Worm (Caenorhabditis elegans) whole organism, L1 larva: Measurements from ENCODE around the gene spin-4.

Experiments used
- C16A3.4 ChIP-seq: fragments of 150-350 bp; optimal IDR thresholded peaks from 2 replicates; lab custom pipeline; 2014; ENCODE audit warnings: missing biosample characterization, missing genetic modification characterization
- C34B4.2 ChIP-seq: sonication (generic microtip); optimal IDR thresholded peaks from 2 replicates; lab custom pipeline; 2017; ENCODE audit warnings: mild to moderate bottlenecking, missing genetic modification characterization, missing compliant biosample characterization
- F16B12.6 ChIP-seq: fragments of 150-350 bp; optimal IDR thresholded peaks from 2 replicates; lab custom pipeline; 2014; ENCODE audit warnings: missing biosample characterization, missing genetic modification characterization
- Y116A8C.19 ChIP-seq: sonication (generic microtip); optimal IDR thresholded peaks from 2 replicates; lab custom pipeline; 2016; ENCODE audit warnings: missing compliant biosample characterization, missing genetic modification characterization, borderline replicate concordance
- alr-1 ChIP-seq: fragments of 200-800 bp; sonication (Bioruptor generic); optimal IDR thresholded peaks from 2 replicates; lab custom pipeline; 2018; ENCODE audit warnings: borderline replicate concordance, mild to moderate bottlenecking, missing genetic modification characterization, missing compliant biosample characterization
- aly-2 ChIP-seq: fragments of 150-350 bp; optimal IDR thresholded peaks from 2 replicates; lab custom pipeline; 2014; ENCODE audit warnings: missing biosample characterization, missing genetic modification characterization
- ceh-63 ChIP-seq: fragments of 200-800 bp; sonication (Bioruptor generic); optimal IDR thresholded peaks from 2 replicates; lab custom pipeline; 2018; ENCODE audit warnings: mild to moderate bottlenecking, missing genetic modification characterization, missing compliant biosample characterization
- ceh-8 ChIP-seq: fragments of 200-800 bp; sonication (Bioruptor generic); optimal IDR thresholded peaks from 2 replicates; lab custom pipeline; 2018; ENCODE audit warnings: mild to moderate bottlenecking, missing genetic modification characterization, moderate library complexity, missing compliant biosample characterization
- ceh-82 ChIP-seq, 3 experiments: fragments of 150-350 bp in 1 of 3; sonication (generic microtip) in 2 of 3; optimal IDR thresholded peaks; 2 replicates each; lab custom pipeline; 2014 to 2017; ENCODE audit warnings: missing biosample characterization in 3 of 3, missing genetic modification characterization in 3 of 3
- dpl-1 ChIP-seq, 3 experiments: fragments of 150-350 bp in 2 of 3; sonication (generic microtip) in 1 of 3; optimal IDR thresholded peaks; 2 replicates each; lab custom pipeline; 2014 to 2017; ENCODE audit warnings: missing biosample characterization in 3 of 3, missing genetic modification characterization in 3 of 3, missing genetic modification reagents in 3 of 3
- dsc-1 ChIP-seq: sonication (generic microtip); optimal IDR thresholded peaks from 2 replicates; lab custom pipeline; 2016; ENCODE audit warnings: mild to moderate bottlenecking, missing genetic modification characterization, missing compliant biosample characterization
- efl-1 ChIP-seq, 4 experiments: fragments of 150-350 bp; optimal IDR thresholded peaks in 3 of 4; peaks in 1 of 4; 1 replicate in 1 of 4; 2 replicates in 3 of 4; lab custom pipeline; 2014; ENCODE audit warnings: missing biosample characterization in 2 of 4, missing genetic modification characterization in 2 of 4, missing genetic modification reagents in 2 of 4
- egl-27 ChIP-seq, 2 experiments: fragments of 150-350 bp in 1 of 2; sonication (generic microtip); optimal IDR thresholded peaks; 3 replicates each; lab custom pipeline; 2017 to 2018; ENCODE audit warnings: missing biosample characterization in 2 of 2, missing genetic modification characterization in 2 of 2, missing genetic modification reagents in 2 of 2
- fkh-10 ChIP-seq: sonication (generic microtip); optimal IDR thresholded peaks from 2 replicates; lab custom pipeline; 2017; ENCODE audit warnings: missing biosample characterization, missing genetic modification reagents, missing genetic modification characterization
- fkh-4 ChIP-seq: sonication (generic microtip); optimal IDR thresholded peaks from 2 replicates; lab custom pipeline; 2016; ENCODE audit warnings: missing compliant biosample characterization, missing genetic modification characterization, borderline replicate concordance
- fos-1 ChIP-seq: fragments of 150-350 bp; optimal IDR thresholded peaks from 2 replicates; lab custom pipeline; 2014; ENCODE audit warnings: missing biosample characterization, missing genetic modification characterization
- hlh-17 ChIP-seq: fragments of 200-800 bp; sonication (Bioruptor generic); optimal IDR thresholded peaks from 2 replicates; lab custom pipeline; 2018; ENCODE audit warnings: missing genetic modification characterization, mild to moderate bottlenecking, missing compliant biosample characterization, moderate library complexity, borderline replicate concordance
- hlh-4 ChIP-seq: sonication (generic microtip); optimal IDR thresholded peaks from 2 replicates; lab custom pipeline; 2016; ENCODE audit warnings: mild to moderate bottlenecking, missing genetic modification characterization, missing compliant biosample characterization
- isw-1 ChIP-seq: fragments of 200-800 bp; sonication (Bioruptor generic); IDR thresholded peaks from 2 replicates; pipeline ENCODE4 v1.3.6; 2022; ENCODE audit warnings: missing genetic modification characterization, missing compliant biosample characterization
- lin-14 ChIP-seq: fragments of 200-800 bp; sonication (Bioruptor generic); optimal IDR thresholded peaks from 2 replicates; lab custom pipeline; 2018; ENCODE audit warnings: mild to moderate bottlenecking, missing genetic modification characterization, moderate library complexity, missing compliant biosample characterization
- lin-15B ChIP-seq: fragments of 150-350 bp; sonication (generic microtip); optimal IDR thresholded peaks from 3 replicates; lab custom pipeline; 2014; ENCODE audit warnings: missing biosample characterization, missing genetic modification characterization
- lin-35 ChIP-seq, 2 experiments: fragments of 150-350 bp; optimal IDR thresholded peaks; 2 replicates each; lab custom pipeline; 2014; ENCODE audit warnings: missing biosample characterization in 2 of 2, missing genetic modification characterization in 2 of 2, missing genetic modification reagents in 2 of 2
- lsy-2 ChIP-seq, 2 experiments: fragments of 150-350 bp; optimal IDR thresholded peaks; 2 replicates each; lab custom pipeline; 2014; ENCODE audit warnings: missing biosample characterization in 2 of 2, missing genetic modification characterization in 2 of 2
- mab-9 ChIP-seq: fragments of 200-800 bp; sonication (Bioruptor generic); IDR thresholded peaks from 2 replicates; pipeline ENCODE4 v1.3.6; 2022; ENCODE audit warnings: missing genetic modification reagents, missing genetic modification characterization, missing compliant biosample characterization
- nhr-19 ChIP-seq: fragments of 200-800 bp; sonication (Bioruptor generic); conservative IDR thresholded peaks from 2 replicates; pipeline ENCODE4 v1.3.6; 2022; ENCODE audit warnings: missing genetic modification characterization, missing compliant biosample characterization
- nhr-237 ChIP-seq: fragments of 150-350 bp; optimal IDR thresholded peaks from 2 replicates; lab custom pipeline; 2014; ENCODE audit warnings: missing biosample characterization, missing genetic modification characterization
- nhr-47 ChIP-seq: sonication (generic microtip); optimal IDR thresholded peaks from 2 replicates; lab custom pipeline; 2016; ENCODE audit warnings: mild to moderate bottlenecking, missing genetic modification characterization, moderate library complexity, missing compliant biosample characterization
- nhr-76 ChIP-seq: sonication (generic microtip); optimal IDR thresholded peaks from 2 replicates; lab custom pipeline; 2017; ENCODE audit warnings: missing biosample characterization, missing genetic modification characterization
- pag-3 ChIP-seq: sonication (generic microtip); optimal IDR thresholded peaks from 2 replicates; lab custom pipeline; 2017; ENCODE audit warnings: missing genetic modification characterization, mild to moderate bottlenecking, missing compliant biosample characterization, antibody characterized with exemption, borderline replicate concordance; ENCODE audit not compliant: insufficient read depth
- pqm-1 ChIP-seq: sonication (generic microtip); optimal IDR thresholded peaks from 3 replicates; lab custom pipeline; 2017; ENCODE audit warnings: missing biosample characterization, missing genetic modification characterization
- skn-1 ChIP-seq: fragments of 150-350 bp; optimal IDR thresholded peaks from 2 replicates; lab custom pipeline; 2014; ENCODE audit warnings: missing biosample characterization, missing genetic modification characterization
- snu-23 ChIP-seq: sonication (generic microtip); optimal IDR thresholded peaks from 2 replicates; lab custom pipeline; 2016; ENCODE audit warnings: missing genetic modification characterization, missing compliant biosample characterization
- sptf-1 ChIP-seq: fragments of 150-350 bp; optimal IDR thresholded peaks from 2 replicates; lab custom pipeline; 2014; ENCODE audit warnings: missing biosample characterization, missing genetic modification characterization
- sup-37 ChIP-seq: fragments of 200-800 bp; sonication (Bioruptor generic); optimal IDR thresholded peaks from 2 replicates; lab custom pipeline; 2018; ENCODE audit warnings: mild to moderate bottlenecking, missing genetic modification characterization, missing compliant biosample characterization
- tbx-2 ChIP-seq: sonication (generic microtip); optimal IDR thresholded peaks from 2 replicates; lab custom pipeline; 2016; ENCODE audit warnings: missing genetic modification characterization, missing compliant biosample characterization
- xbp-1 ChIP-seq: sonication (generic microtip); optimal IDR thresholded peaks from 2 replicates; lab custom pipeline; 2016; ENCODE audit warnings: missing genetic modification characterization, missing compliant biosample characterization
- ztf-4 ChIP-seq: fragments of 150-350 bp; optimal IDR thresholded peaks from 2 replicates; lab custom pipeline; 2014; ENCODE audit warnings: missing biosample characterization, missing genetic modification characterization

The spin-4 gene

ce11 chrIII:12713862-12714261 lies 25.7 kb downstream of the spin-4 start:
- TF ChIP-seq efl-1 (optimal IDR thresholded peaks at IDR 0.05; lab: Kevin White, UChicago), result peak; percentile 56 to 61
- peak; percentile 57 to 95 for TF ChIP-seq efl-1 (GFP tag; optimal IDR thresholded peaks at IDR 0.05 in 1 of 2; lab: Kevin White, UChicago)
- peak; percentile 33 to 78 for TF ChIP-seq lin-35 (GFP tag; optimal IDR thresholded peaks at IDR 0.05; lab: Kevin White, UChicago)
- TF ChIP-seq nhr-47 (tag; lab: Kevin White, UChicago), result peak; percentile 35
- TF ChIP-seq tbx-2, result no peak
- no peak for TF ChIP-seq ztf-4 (tag; lab: Kevin White, UChicago)
- no peak for TF ChIP-seq nhr-19
- peak; percentile 29 for TF ChIP-seq snu-23 (GFP tag; lab: Kevin White, UChicago)
- peak; percentile 21 to 58 for TF ChIP-seq lsy-2 (tag; optimal IDR thresholded peaks at IDR 0.05; lab: Kevin White, UChicago)
- TF ChIP-seq dsc-1 (tag; lab: Kevin White, UChicago), result peak; percentile 51
- TF ChIP-seq fos-1 (tag; lab: Kevin White, UChicago), result no peak
- no peak for TF ChIP-seq fkh-10 (GFP tag; lab: Kevin White, UChicago)
- TF ChIP-seq F16B12.6 (tag; lab: Kevin White, UChicago), result peak; percentile 49
- peak; percentile 26 for TF ChIP-seq skn-1
- TF ChIP-seq sup-37, result no peak
- TF ChIP-seq dpl-1 (GFP tag; optimal IDR thresholded peaks at IDR 0.05; lab: Kevin White, UChicago), result peak; percentile 16 to 66 (median 55)
- TF ChIP-seq ceh-82 (tag; optimal IDR thresholded peaks at IDR 0.05; lab: Kevin White, UChicago), result peak in 1 of 3 experiments; percentile 17
- peak; percentile 21 for TF ChIP-seq xbp-1 (tag; lab: Kevin White, UChicago)

ce11 chrIII:12714266-12714665 lies 26.1 kb downstream of the spin-4 start, which contains the start of gene ssl-1:
Gene ssl-1, plus strand, starts transcription at chrIII:12714566.
- TF ChIP-seq nhr-76 (tag; lab: Kevin White, UChicago), result no peak
- no peak for TF ChIP-seq isw-1 (GFP tag; lab: Robert Waterston, UW)
- no peak for TF ChIP-seq ceh-63 (GFP tag; lab: Kevin White, UChicago)
- TF ChIP-seq C16A3.4 (tag; lab: Kevin White, UChicago), result no peak
- TF ChIP-seq pqm-1 (tag; lab: Kevin White, UChicago), result no peak
- no peak for TF ChIP-seq lin-15B
- TF ChIP-seq lin-14, result no peak
- no peak for TF ChIP-seq hlh-4 (tag; lab: Kevin White, UChicago)
- no peak for TF ChIP-seq sptf-1 (tag; lab: Kevin White, UChicago)

ce11 chrIII:12728149-12728548 lies 40.0 kb downstream of the spin-4 start:
- TF ChIP-seq fkh-4 (tag; lab: Kevin White, UChicago) (no peak), ceh-63 (GFP tag; lab: Kevin White, UChicago) (peak; percentile 14), alr-1 (tag; lab: Kevin White, UChicago) (peak; percentile 86)
- TF ChIP-seq, all 84 proteins: peak for 2

- TF ChIP-seq mab-9 (GFP tag; lab: Robert Waterston, UW) (no peak), lin-14 (no peak), ztf-4 (tag; lab: Kevin White, UChicago) (no peak), nhr-237 (no peak), egl-27 (tag; optimal IDR thresholded peaks at IDR 0.05; lab: Kevin White, UChicago) (no peak), C34B4.2 (tag; lab: Kevin White, UChicago) (no peak), dsc-1 (tag; lab: Kevin White, UChicago) (no peak), ceh-8 (GFP tag; lab: Kevin White, UChicago) (no peak), alr-1 (tag; lab: Kevin White, UChicago) (no peak), hlh-17 (GFP tag; lab: Kevin White, UChicago) (no peak), ceh-63 (GFP tag; lab: Kevin White, UChicago) (no peak), lin-35 (GFP tag; optimal IDR thresholded peaks at IDR 0.05; lab: Kevin White, UChicago) (peak in 1 of 2 experiments; percentile 81), Y116A8C.19 (no peak), dpl-1 (GFP tag; optimal IDR thresholded peaks at IDR 0.05; lab: Kevin White, UChicago) (peak; percentile 19 to 58 (median 55)), aly-2 (peak; percentile 8), pag-3 (tag; lab: Kevin White, UChicago) (no peak), efl-1 (optimal IDR thresholded peaks at IDR 0.05; lab: Kevin White, UChicago) (peak in 1 of 2 experiments; percentile 69), efl-1 (GFP tag; optimal IDR thresholded peaks at IDR 0.05 in 1 of 2; lab: Kevin White, UChicago) (peak; percentile 72 to 96)
Measured at ce11 chrIII:12738935-12739334, 50.8 kb downstream of the spin-4 start.
